Fruit fly (Drosophila melanogaster): Measurements from ENCODE around the gene mRpS18A.

The mRpS18A gene

DNA sequence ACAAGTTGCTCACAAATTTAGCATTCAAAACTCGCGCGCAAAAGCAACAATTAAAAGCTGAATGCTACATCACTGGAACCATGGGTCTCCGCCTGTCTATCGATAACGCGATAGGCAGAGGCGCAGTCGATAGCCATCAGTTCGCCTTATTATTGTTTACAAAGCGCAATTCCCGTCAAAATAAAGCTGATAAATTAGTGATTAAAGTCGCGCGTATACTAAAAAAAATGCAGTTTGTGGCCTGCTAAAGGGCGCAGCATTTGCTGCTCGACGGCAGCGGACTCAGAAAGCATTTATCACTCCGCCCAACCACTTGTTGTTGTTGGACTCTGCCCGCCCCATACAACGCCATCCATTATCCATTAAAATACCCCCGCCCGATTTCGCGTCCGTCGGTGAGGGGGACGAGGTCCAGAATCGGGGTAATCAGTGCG is 44.6 kb downstream of the mRpS18A start, which contains the start of gene CG11737 (continued):
- TF ChIP-seq CG6272 (GFP tag; IDR thresholded peaks at IDR 0.05) (no peak), CG32767 (GFP tag; IDR thresholded peaks at IDR 0.05) (no peak), vvl (GFP tag; IDR thresholded peaks at IDR 0.05) (no peak), Max (GFP tag; optimal IDR thresholded peaks at IDR 0.05) (no peak), crc (GFP tag; optimal IDR thresholded peaks at IDR 0.05) (no peak), bab2 (GFP tag; optimal IDR thresholded peaks at IDR 0.05) (no peak), CG7987 (GFP tag; optimal IDR thresholded peaks at IDR 0.05) (no peak), CG9817 (tag; optimal IDR thresholded peaks at IDR 0.05) (no peak), CG12104 (GFP tag; optimal IDR thresholded peaks at IDR 0.05) (no peak), CG3995 (GFP tag; optimal IDR thresholded peaks at IDR 0.05) (no peak), CG12942 (GFP tag; optimal IDR thresholded peaks at IDR 0.05) (no peak), CG2875 (GFP tag; optimal IDR thresholded peaks at IDR 0.05) (no peak), dmrt99B (tag; optimal IDR thresholded peaks at IDR 0.05) (no peak), CG6683 (GFP tag; optimal IDR thresholded peaks at IDR 0.05) (no peak), Nf-YB (GFP tag; optimal IDR thresholded peaks at IDR 0.05) (no peak), tio (GFP tag; optimal IDR thresholded peaks at IDR 0.05) (no peak), Bteb2 (GFP tag; optimal IDR thresholded peaks at IDR 0.05) (no peak), CG10979 (tag; optimal IDR thresholded peaks at IDR 0.05) (no peak), btn (GFP tag; optimal IDR thresholded peaks at IDR 0.05) (no peak), CG1233 (GFP tag; optimal IDR thresholded peaks at IDR 0.05) (no peak), odd (GFP tag; optimal IDR thresholded peaks at IDR 0.05) (no peak), Rx (GFP tag; IDR thresholded peaks at IDR 0.05) (no peak), knrl (GFP tag; IDR thresholded peaks at IDR 0.05; ENCODE audit: partially characterized antibody) (peak; percentile 46), Dbx (GFP tag; IDR thresholded peaks at IDR 0.05) (no peak), CG11504 (tag; optimal IDR thresholded peaks at IDR 0.05) (peak; percentile 61), pum (GFP tag; optimal IDR thresholded peaks at IDR 0.05) (no peak), seq (GFP tag; IDR thresholded peaks at IDR 0.05) (no peak), esg (GFP tag; conservative IDR thresholded peaks at IDR 0.05) (no peak), dm (GFP tag; optimal IDR thresholded peaks at IDR 0.05) (peak; percentile 22), ssp (GFP tag; IDR thresholded peaks at IDR 0.05) (no peak), CG17802 (tag; optimal IDR thresholded peaks at IDR 0.05) (no peak), lbe (GFP tag; optimal IDR thresholded peaks at IDR 0.05) (no peak), CG7839 (tag; optimal IDR thresholded peaks at IDR 0.05) (no peak), Hey (tag; optimal IDR thresholded peaks at IDR 0.05) (no peak), Scr (GFP tag; IDR thresholded peaks at IDR 0.05; ENCODE audit: partially characterized antibody) (peak; percentile 50; the same call in 1 of the 2 replicates), zf30C (GFP tag; optimal IDR thresholded peaks at IDR 0.05) (no peak), CHES-1-like (GFP tag; optimal IDR thresholded peaks at IDR 0.05) (no peak), hkb (optimal IDR thresholded peaks at IDR 0.05) (no peak), hkb (GFP tag; IDR thresholded peaks at IDR 0.05) (no peak), CG11696 (GFP tag; IDR thresholded peaks at IDR 0.05) (no peak), sima (GFP tag; optimal IDR thresholded peaks at IDR 0.05) (no peak), CG4282 (GFP tag; optimal IDR thresholded peaks at IDR 0.05) (no peak), tin (GFP tag; optimal IDR thresholded peaks at IDR 0.05) (no peak), CG7786 (GFP tag; optimal IDR thresholded peaks at IDR 0.05) (no peak), sisA (GFP tag; IDR thresholded peaks at IDR 0.05) (no peak), CG33213 (GFP tag; optimal IDR thresholded peaks at IDR 0.05) (peak; percentile 1), CG42726 (GFP tag; IDR thresholded peaks at IDR 0.05; ENCODE audit: partially characterized antibody) (peak; percentile 76), CG6689 (GFP tag; IDR thresholded peaks at IDR 0.05) (no peak), Opbp (GFP tag; IDR thresholded peaks at IDR 0.05; ENCODE audit: partially characterized antibody) (peak; percentile 26; the same call in 1 of the 3 replicates), NC2α (GFP tag; optimal IDR thresholded peaks at IDR 0.05) (no peak), chm (GFP tag; IDR thresholded peaks at IDR 0.05) (no peak), mld (GFP tag; IDR thresholded peaks at IDR 0.05; ENCODE audit: partially characterized antibody) (no peak)

All from whole organism, embryonic.